Worm (Caenorhabditis elegans) whole organism, midembryonic: ENCODE measurements around the gene Y82E9BL.18.

ENCODE experiments used
- T22C8.4 ChIP-seq: fragments of 200-800 bp; sonication (Bioruptor generic); IDR thresholded peaks from 2 replicates; pipeline ENCODE4 v1.3.6; 2022; ENCODE audit warnings: missing genetic modification characterization, missing compliant biosample characterization
- cog-1 ChIP-seq: sonication (generic microtip); optimal IDR thresholded peaks from 2 replicates; lab custom pipeline; 2016; ENCODE audit warnings: missing genetic modification characterization, missing compliant biosample characterization
- flt-1 ChIP-seq: fragments of 200-800 bp; sonication (Bioruptor generic); IDR thresholded peaks from 2 replicates; pipeline ENCODE4 v1.3.6; 2022; ENCODE audit warnings: missing genetic modification characterization, missing compliant biosample characterization
- klf-2 ChIP-seq: fragments of 200-800 bp; sonication (Bioruptor generic); conservative IDR thresholded peaks from 2 replicates; pipeline ENCODE4 v1.3.6; 2022; ENCODE audit warnings: missing genetic modification reagents, missing genetic modification characterization, missing compliant biosample characterization
- med-1 ChIP-seq: sonication (generic microtip); optimal IDR thresholded peaks from 2 replicates; lab custom pipeline; 2017; ENCODE audit warnings: missing genetic modification characterization, mild to moderate bottlenecking, missing compliant biosample characterization, antibody characterized with exemption, missing genetic modification reagents; ENCODE audit not compliant: insufficient read depth
- ref-1 ChIP-seq: fragments of 200-800 bp; sonication (Bioruptor generic); conservative IDR thresholded peaks from 2 replicates; pipeline ENCODE4 v1.3.6; 2022; ENCODE audit warnings: missing genetic modification reagents, missing genetic modification characterization, missing compliant biosample characterization
- tab-1 ChIP-seq: fragments of 200-800 bp; sonication (Bioruptor generic); IDR thresholded peaks from 2 replicates; pipeline ENCODE4 v1.3.6; 2022; ENCODE audit warnings: missing genetic modification characterization, missing compliant biosample characterization
- ztf-23 ChIP-seq: fragments of 200-800 bp; sonication (Bioruptor generic); IDR thresholded peaks from 2 replicates; pipeline ENCODE4 v1.3.6; 2022; ENCODE audit warnings: missing genetic modification reagents, missing genetic modification characterization, missing compliant biosample characterization
- ztf-29 ChIP-seq: fragments of 200-800 bp; sonication (Bioruptor generic); IDR thresholded peaks from 2 replicates; pipeline ENCODE4 v1.3.6; 2022; ENCODE audit warnings: missing genetic modification reagents, missing genetic modification characterization, missing compliant biosample characterization

Gene Y82E9BL.18

ce11 chrIII:1331894-1332293, 5.3 kb downstream of the Y82E9BL.18 start, which contains the start of gene Y82E9BL.19:
Y82E9BL.19 (plus strand) TSS chrIII:1332016.
- no peak for TF ChIP-seq klf-2 (GFP tag; lab: Robert Waterston, UW)
- TF ChIP-seq cog-1: no peak
- TF ChIP-seq T22C8.4: no peak
- no peak for TF ChIP-seq tab-1 (GFP tag; lab: Robert Waterston, UW)
- no peak for TF ChIP-seq flt-1 (GFP tag; lab: Robert Waterston, UW)
- no peak for TF ChIP-seq ztf-23 (GFP tag; lab: Robert Waterston, UW)
- TF ChIP-seq med-1 (GFP tag; lab: Kevin White, UChicago): no peak

ce11 chrIII:1340240-1340639, 13.7 kb downstream of the Y82E9BL.18 start, which contains the start of gene fbxa-5:
fbxa-5 (minus strand) TSS chrIII:1340340.
- TF ChIP-seq klf-2 (GFP tag; lab: Robert Waterston, UW) (no peak), ztf-29 (no peak), med-1 (GFP tag; lab: Kevin White, UChicago) (no peak), ref-1 (GFP tag; lab: Robert Waterston, UW) (no peak), cog-1 (no peak), ztf-23 (GFP tag; lab: Robert Waterston, UW) (no peak), tab-1 (GFP tag; lab: Robert Waterston, UW) (no peak), flt-1 (GFP tag; lab: Robert Waterston, UW) (no peak), T22C8.4 (no peak)

ce11 chrIII:1342488-1342887, 15.9 kb downstream of the Y82E9BL.18 start, which contains the start of gene fbxa-26:
fbxa-26 (minus strand) TSS chrIII:1342522.
- no peak for TF ChIP-seq med-1 (GFP tag; lab: Kevin White, UChicago)
- TF ChIP-seq ref-1 (GFP tag; lab: Robert Waterston, UW): no peak
- TF ChIP-seq cog-1: no peak
- no peak for TF ChIP-seq T22C8.4
- TF ChIP-seq flt-1 (GFP tag; lab: Robert Waterston, UW): no peak
- TF ChIP-seq ztf-23 (GFP tag; lab: Robert Waterston, UW): no peak

ce11 chrIII:1342919-1343419, 16.4 kb downstream of the Y82E9BL.18 start, which contains the start of gene fbxa-27:
fbxa-27 (plus strand) TSS chrIII:1342969.
- no peak for TF ChIP-seq T22C8.4
- TF ChIP-seq ref-1 (GFP tag; lab: Robert Waterston, UW): no peak
- no peak for TF ChIP-seq flt-1 (GFP tag; lab: Robert Waterston, UW)
- TF ChIP-seq tab-1 (GFP tag; lab: Robert Waterston, UW): no peak

ce11 chrIII:1345694-1346093, 19.1 kb downstream of the Y82E9BL.18 start, which contains the start of gene Y82E9BL.6:
Y82E9BL.6 (minus strand) TSS chrIII:1345794.
- TF ChIP-seq med-1 (GFP tag; lab: Kevin White, UChicago) (no peak), T22C8.4 (no peak), ztf-29 (no peak), ref-1 (GFP tag; lab: Robert Waterston, UW) (no peak), flt-1 (GFP tag; lab: Robert Waterston, UW) (no peak), cog-1 (no peak)

ce11 chrIII:1347003-1347402, 20.4 kb downstream of the Y82E9BL.18 start:
- no peak for TF ChIP-seq klf-2 (GFP tag; lab: Robert Waterston, UW)
- TF ChIP-seq tab-1 (GFP tag; lab: Robert Waterston, UW): no peak
- no peak for TF ChIP-seq ztf-29
- no peak for TF ChIP-seq cog-1
- TF ChIP-seq flt-1 (GFP tag; lab: Robert Waterston, UW): no peak
- no peak for TF ChIP-seq med-1 (GFP tag; lab: Kevin White, UChicago)
- no peak for TF ChIP-seq ztf-23 (GFP tag; lab: Robert Waterston, UW)
- TF ChIP-seq T22C8.4: no peak
- TF ChIP-seq ref-1 (GFP tag; lab: Robert Waterston, UW): no peak

- no peak for TF ChIP-seq flt-1 (GFP tag; lab: Robert Waterston, UW)
- no peak for TF ChIP-seq ztf-23 (GFP tag; lab: Robert Waterston, UW)
- no peak for TF ChIP-seq T22C8.4
- TF ChIP-seq med-1 (GFP tag; lab: Kevin White, UChicago): no peak
- TF ChIP-seq ref-1 (GFP tag; lab: Robert Waterston, UW): no peak
- no peak for TF ChIP-seq klf-2 (GFP tag; lab: Robert Waterston, UW)
- TF ChIP-seq cog-1: no peak
- TF ChIP-seq ztf-29: no peak
- TF ChIP-seq tab-1 (GFP tag; lab: Robert Waterston, UW): no peak
These were observed 20.9 kb downstream of the Y82E9BL.18 start, which contains the start of gene Y82E9BL.5 for ce11 chrIII:1347539-1347938. Y82E9BL.5 (minus strand) TSS chrIII:1347639.

- TF ChIP-seq flt-1 (GFP tag; lab: Robert Waterston, UW): no peak
- no peak for TF ChIP-seq ref-1 (GFP tag; lab: Robert Waterston, UW)
- TF ChIP-seq T22C8.4: no peak
- no peak for TF ChIP-seq ztf-23 (GFP tag; lab: Robert Waterston, UW)
These were observed 22.7 kb downstream of the Y82E9BL.18 start, which contains the start of gene fbxa-25 for ce11 chrIII:1349313-1349712. fbxa-25 (minus strand) TSS chrIII:1349450.

ce11 chrIII:1350745-1351144, 24.2 kb downstream of the Y82E9BL.18 start, which contains the start of gene Y82E9BL.3:
Y82E9BL.3 (minus strand) TSS chrIII:1350845.
- TF ChIP-seq T22C8.4 (no peak), ref-1 (GFP tag; lab: Robert Waterston, UW) (no peak), cog-1 (no peak), ztf-23 (GFP tag; lab: Robert Waterston, UW) (no peak), klf-2 (GFP tag; lab: Robert Waterston, UW) (no peak), tab-1 (GFP tag; lab: Robert Waterston, UW) (no peak), flt-1 (GFP tag; lab: Robert Waterston, UW) (no peak), ztf-29 (no peak), med-1 (GFP tag; lab: Kevin White, UChicago) (no peak)

- no peak for TF ChIP-seq med-1 (GFP tag; lab: Kevin White, UChicago)
- TF ChIP-seq flt-1 (GFP tag; lab: Robert Waterston, UW): no peak
- TF ChIP-seq klf-2 (GFP tag; lab: Robert Waterston, UW): no peak
These were observed 27.9 kb downstream of the Y82E9BL.18 start for ce11 chrIII:1354523-1354922.
